Worm (Caenorhabditis elegans) whole organism, midembryonic: ENCODE results near the gene aly-3.
"Not testable (repeated sequence)": the region's sequence is repeated elsewhere in the genome, so short reads cannot be mapped to it uniquely, and the experiment has no call there.

Experiments
- T22C8.4 ChIP-seq: fragments of 200-800 bp; sonication (Bioruptor generic); IDR thresholded peaks from 2 replicates; pipeline ENCODE4 v1.3.6; 2022; ENCODE audit warnings: missing genetic modification characterization, missing compliant biosample characterization
- cog-1 ChIP-seq: sonication (generic microtip); optimal IDR thresholded peaks from 2 replicates; lab custom pipeline; 2016; ENCODE audit warnings: missing genetic modification characterization, missing compliant biosample characterization
- flt-1 ChIP-seq: fragments of 200-800 bp; sonication (Bioruptor generic); IDR thresholded peaks from 2 replicates; pipeline ENCODE4 v1.3.6; 2022; ENCODE audit warnings: missing genetic modification characterization, missing compliant biosample characterization
- klf-2 ChIP-seq: fragments of 200-800 bp; sonication (Bioruptor generic); conservative IDR thresholded peaks from 2 replicates; pipeline ENCODE4 v1.3.6; 2022; ENCODE audit warnings: missing genetic modification reagents, missing genetic modification characterization, missing compliant biosample characterization
- med-1 ChIP-seq: sonication (generic microtip); optimal IDR thresholded peaks from 2 replicates; lab custom pipeline; 2017; ENCODE audit warnings: missing genetic modification characterization, mild to moderate bottlenecking, missing compliant biosample characterization, antibody characterized with exemption, missing genetic modification reagents; ENCODE audit not compliant: insufficient read depth
- ref-1 ChIP-seq: fragments of 200-800 bp; sonication (Bioruptor generic); conservative IDR thresholded peaks from 2 replicates; pipeline ENCODE4 v1.3.6; 2022; ENCODE audit warnings: missing genetic modification reagents, missing genetic modification characterization, missing compliant biosample characterization
- tab-1 ChIP-seq: fragments of 200-800 bp; sonication (Bioruptor generic); IDR thresholded peaks from 2 replicates; pipeline ENCODE4 v1.3.6; 2022; ENCODE audit warnings: missing genetic modification characterization, missing compliant biosample characterization
- ztf-23 ChIP-seq: fragments of 200-800 bp; sonication (Bioruptor generic); IDR thresholded peaks from 2 replicates; pipeline ENCODE4 v1.3.6; 2022; ENCODE audit warnings: missing genetic modification reagents, missing genetic modification characterization, missing compliant biosample characterization
- ztf-29 ChIP-seq: fragments of 200-800 bp; sonication (Bioruptor generic); IDR thresholded peaks from 2 replicates; pipeline ENCODE4 v1.3.6; 2022; ENCODE audit warnings: missing genetic modification reagents, missing genetic modification characterization, missing compliant biosample characterization

aly-3 gene

ce11 chrIV:12128708-12129107 lies 5.6 kb downstream of the aly-3 start:
- TF ChIP-seq ztf-23 (GFP tag; lab: Robert Waterston, UW) = no peak
- no peak for TF ChIP-seq flt-1
- TF ChIP-seq ref-1 (GFP tag; lab: Robert Waterston, UW) = no peak
- TF ChIP-seq cog-1 (tag; lab: Kevin White, UChicago) = no peak
- TF ChIP-seq med-1 (GFP tag; lab: Kevin White, UChicago) = no peak
- no peak for TF ChIP-seq klf-2 (GFP tag; lab: Robert Waterston, UW)
- TF ChIP-seq ztf-29 (GFP tag; lab: Robert Waterston, UW) = no peak
- TF ChIP-seq tab-1 = no peak
- no peak for TF ChIP-seq T22C8.4 (GFP tag; lab: Robert Waterston, UW)

ce11 chrIV:12129204-12129603 lies 6.1 kb downstream of the aly-3 start, which contains the start of gene lin-24:
TSS of gene lin-24 (plus strand) at chrIV:12129504.
- no peak for TF ChIP-seq med-1 (GFP tag; lab: Kevin White, UChicago)
- no peak for TF ChIP-seq flt-1
- no peak for TF ChIP-seq ztf-29 (GFP tag; lab: Robert Waterston, UW)
- TF ChIP-seq ref-1 (GFP tag; lab: Robert Waterston, UW) = no peak
- no peak for TF ChIP-seq tab-1
- no peak for TF ChIP-seq klf-2 (GFP tag; lab: Robert Waterston, UW)
- no peak for TF ChIP-seq T22C8.4 (GFP tag; lab: Robert Waterston, UW)
- no peak for TF ChIP-seq cog-1 (tag; lab: Kevin White, UChicago)
- no peak for TF ChIP-seq ztf-23 (GFP tag; lab: Robert Waterston, UW)

ce11 chrIV:12131308-12132072 lies 8.4 kb downstream of the aly-3 start:
- no peak for TF ChIP-seq tab-1
- TF ChIP-seq ztf-29 (GFP tag; lab: Robert Waterston, UW) = no peak
- no peak for TF ChIP-seq med-1 (GFP tag; lab: Kevin White, UChicago)
- TF ChIP-seq klf-2 (GFP tag; lab: Robert Waterston, UW) = no peak
- TF ChIP-seq cog-1 (tag; lab: Kevin White, UChicago) = no peak
- TF ChIP-seq ztf-23 (GFP tag; lab: Robert Waterston, UW) = no peak
- TF ChIP-seq ref-1 (GFP tag; lab: Robert Waterston, UW) = no peak

ce11 chrIV:12133776-12134175 lies 10.7 kb downstream of the aly-3 start:
- TF ChIP-seq ref-1 (GFP tag; lab: Robert Waterston, UW) (no peak), tab-1 (no peak), ztf-23 (GFP tag; lab: Robert Waterston, UW) (no peak), ztf-29 (GFP tag; lab: Robert Waterston, UW) (no peak), med-1 (GFP tag; lab: Kevin White, UChicago) (no peak)

ce11 chrIV:12134991-12135390 lies 11.9 kb downstream of the aly-3 start:
- TF ChIP-seq med-1 (GFP tag; lab: Kevin White, UChicago) = no peak
- TF ChIP-seq cog-1 (tag; lab: Kevin White, UChicago) = no peak
- no peak for TF ChIP-seq ztf-29 (GFP tag; lab: Robert Waterston, UW)

ce11 chrIV:12138093-12138492 lies 15.0 kb downstream of the aly-3 start, which contains the start of gene B0001.4:
TSS of gene B0001.4 (minus strand) at chrIV:12138193.
- not testable (repeated sequence) for TF ChIP-seq tab-1; med-1 (GFP tag; lab: Kevin White, UChicago); ztf-23 (GFP tag; lab: Robert Waterston, UW)

- TF ChIP-seq tab-1 (no peak), ztf-23 (GFP tag; lab: Robert Waterston, UW) (no peak), flt-1 (no peak), cog-1 (tag; lab: Kevin White, UChicago) (no peak), med-1 (GFP tag; lab: Kevin White, UChicago) (no peak), T22C8.4 (GFP tag; lab: Robert Waterston, UW) (no peak)
These were observed 17.9 kb downstream of the aly-3 start, which contains the start of gene B0001.8 for ce11 chrIV:12140959-12141358. TSS of gene B0001.8 (minus strand) at chrIV:12141059.

ce11 chrIV:12143231-12143630 lies 20.1 kb downstream of the aly-3 start, which contains the start of gene B0001.5:
TSS of gene B0001.5 (minus strand) at chrIV:12143331.
- no peak for TF ChIP-seq ztf-23 (GFP tag; lab: Robert Waterston, UW)
- TF ChIP-seq med-1 (GFP tag; lab: Kevin White, UChicago) = no peak
- no peak for TF ChIP-seq cog-1 (tag; lab: Kevin White, UChicago)
- no peak for TF ChIP-seq ref-1 (GFP tag; lab: Robert Waterston, UW)
- no peak for TF ChIP-seq tab-1
- TF ChIP-seq ztf-29 (GFP tag; lab: Robert Waterston, UW) = no peak
- no peak for TF ChIP-seq klf-2 (GFP tag; lab: Robert Waterston, UW)
- TF ChIP-seq flt-1 = no peak
- no peak for TF ChIP-seq T22C8.4 (GFP tag; lab: Robert Waterston, UW)

- no peak for TF ChIP-seq klf-2 (GFP tag; lab: Robert Waterston, UW)
- TF ChIP-seq flt-1 = no peak
- TF ChIP-seq med-1 (GFP tag; lab: Kevin White, UChicago) = no peak
- no peak for TF ChIP-seq ref-1 (GFP tag; lab: Robert Waterston, UW)
- TF ChIP-seq T22C8.4 (GFP tag; lab: Robert Waterston, UW) = no peak
- no peak for TF ChIP-seq ztf-23 (GFP tag; lab: Robert Waterston, UW)
- no peak for TF ChIP-seq tab-1
- TF ChIP-seq ztf-29 (GFP tag; lab: Robert Waterston, UW) = no peak
- TF ChIP-seq cog-1 (tag; lab: Kevin White, UChicago) = no peak
These were observed 22.6 kb downstream of the aly-3 start, which contains the start of gene B0001.3 for ce11 chrIV:12145681-12146080. TSS of gene B0001.3 (minus strand) at chrIV:12145735.
